Fruit fly (Drosophila melanogaster) whole organism, embryonic: ENCODE measurements around the gene CG10089.

Experiments used
- BEAF-32 ChIP-seq: fragments of 200-800 bp; sonication (Bioruptor generic); optimal IDR thresholded peaks from 3 replicates; lab custom pipeline; 2017; ENCODE audit warnings: missing biosample characterization, missing genetic modification characterization, mild to moderate bottlenecking, moderate library complexity, missing genetic modification reagents
- CG11085 ChIP-seq: fragments of 200-800 bp; sonication (Bioruptor generic); IDR thresholded peaks from 2 replicates; pipeline ENCODE4 v1.3.6; 2022; ENCODE audit warnings: missing biosample characterization, missing genetic modification characterization
- CG11247 ChIP-seq: fragments of 200-800 bp; sonication (Bioruptor generic); IDR thresholded peaks from 2 replicates; pipeline ENCODE4 v1.3.6; 2022; ENCODE audit warnings: missing biosample characterization, missing genetic modification characterization
- CG11398 ChIP-seq: fragments of 200-800 bp; sonication (Bioruptor generic); optimal IDR thresholded peaks from 2 replicates; lab custom pipeline; 2016; ENCODE audit warnings: missing biosample characterization, missing genetic modification characterization
- CG14710 ChIP-seq: fragments of 200-800 bp; sonication (Bioruptor generic); optimal IDR thresholded peaks from 3 replicates; lab custom pipeline; 2019; ENCODE audit warnings: missing biosample characterization, mild to moderate bottlenecking, missing genetic modification characterization, moderate library complexity
- CG15514 ChIP-seq: fragments of 200-800 bp; sonication (Bioruptor generic); optimal IDR thresholded peaks from 3 replicates; lab custom pipeline; 2017; ENCODE audit warnings: missing biosample characterization, missing genetic modification characterization, mild to moderate bottlenecking, moderate library complexity, missing genetic modification reagents
- CG15601 ChIP-seq: fragments of 200-800 bp; sonication (Bioruptor generic); optimal IDR thresholded peaks from 3 replicates; lab custom pipeline; 2019; ENCODE audit warnings: missing biosample characterization, mild to moderate bottlenecking, missing genetic modification characterization, moderate library complexity
- CG17186 ChIP-seq: fragments of 200-800 bp; sonication (Bioruptor generic); optimal IDR thresholded peaks from 3 replicates; lab custom pipeline; 2017; ENCODE audit warnings: missing biosample characterization, missing genetic modification reagents, missing genetic modification characterization
- CG2116 ChIP-seq: fragments of 200-800 bp; sonication (Bioruptor generic); optimal IDR thresholded peaks from 3 replicates; lab custom pipeline; 2018; ENCODE audit warnings: missing biosample characterization, mild to moderate bottlenecking, missing genetic modification characterization
- CG2712 ChIP-seq: fragments of 200-800 bp; optimal IDR thresholded peaks from 3 replicates; lab custom pipeline; 2019; ENCODE audit warnings: missing biosample characterization, mild to moderate bottlenecking, missing genetic modification characterization, moderate library complexity
- CG3281 ChIP-seq: fragments of 200-800 bp; sonication (Bioruptor generic); optimal IDR thresholded peaks from 3 replicates; lab custom pipeline; 2017; ENCODE audit warnings: missing biosample characterization, mild to moderate bottlenecking, missing genetic modification characterization
- CG3726 ChIP-seq: fragments of 200-800 bp; sonication (Bioruptor generic); IDR thresholded peaks from 3 replicates; pipeline ENCODE4, ENCODE4 v1.3.6; 2022; ENCODE audit warnings: missing biosample characterization, missing genetic modification characterization
- CG3847 ChIP-seq: fragments of 200-800 bp; sonication (Bioruptor generic); IDR thresholded peaks from 2 replicates; pipeline ENCODE4 v1.3.6; 2022; ENCODE audit warnings: missing biosample characterization, missing genetic modification characterization
- CG4328 ChIP-seq: fragments of 200-800 bp; sonication (Bioruptor generic); optimal IDR thresholded peaks from 3 replicates; lab custom pipeline; 2017; ENCODE audit warnings: missing biosample characterization, missing genetic modification reagents, missing genetic modification characterization
- CG4707 ChIP-seq: fragments of 200-800 bp; sonication (Bioruptor generic); optimal IDR thresholded peaks from 2 replicates; lab custom pipeline; 2018; ENCODE audit warnings: missing biosample characterization, mild to moderate bottlenecking, missing genetic modification characterization, moderate library complexity
- CG5180 ChIP-seq: fragments of 200-800 bp; sonication (Bioruptor generic); optimal IDR thresholded peaks from 3 replicates; lab custom pipeline; 2017; ENCODE audit warnings: missing biosample characterization, missing genetic modification characterization, mild to moderate bottlenecking, moderate library complexity, missing genetic modification reagents
- CG6791 ChIP-seq: fragments of 200-800 bp; sonication (Bioruptor generic); IDR thresholded peaks from 3 replicates; pipeline ENCODE4 v1.3.6; 2022; ENCODE audit warnings: missing biosample characterization, missing genetic modification characterization; ENCODE audit not compliant: partially characterized antibody
- CG8388 ChIP-seq: fragments of 200-800 bp; sonication (Bioruptor generic); optimal IDR thresholded peaks from 2 replicates; lab custom pipeline; 2019; ENCODE audit warnings: missing biosample characterization, mild to moderate bottlenecking, missing genetic modification characterization, moderate library complexity
- CG9797 ChIP-seq: fragments of 200-800 bp; sonication (Bioruptor generic); optimal IDR thresholded peaks from 3 replicates; lab custom pipeline; 2018; ENCODE audit warnings: missing biosample characterization, mild to moderate bottlenecking, missing genetic modification characterization
- CTCF ChIP-seq: fragments of 200-800 bp; sonication (Bioruptor generic); optimal IDR thresholded peaks from 2 replicates; lab custom pipeline; 2017; ENCODE audit warnings: missing biosample characterization, mild to moderate bottlenecking, missing genetic modification characterization, moderate library complexity
- CoRest ChIP-seq: fragments of 200-800 bp; sonication (Bioruptor generic); optimal IDR thresholded peaks from 3 replicates; lab custom pipeline; 2018; ENCODE audit warnings: missing biosample characterization, mild to moderate bottlenecking, missing genetic modification characterization, moderate library complexity
- Dp ChIP-seq: fragments of 200-800 bp; sonication (Bioruptor generic); optimal IDR thresholded peaks from 2 replicates; lab custom pipeline; 2018; ENCODE audit warnings: missing biosample characterization, mild to moderate bottlenecking, missing genetic modification characterization, moderate library complexity
- Drgx ChIP-seq: fragments of 200-800 bp; sonication (Bioruptor generic); IDR thresholded peaks from 2 replicates; pipeline ENCODE4 v1.3.6; 2022; ENCODE audit warnings: missing biosample characterization, missing genetic modification characterization
- Fer2 ChIP-seq: fragments of 200-800 bp; sonication (Bioruptor generic); optimal IDR thresholded peaks from 2 replicates; lab custom pipeline; 2018; ENCODE audit warnings: missing biosample characterization, mild to moderate bottlenecking, missing genetic modification characterization, moderate library complexity
- HLHmδ ChIP-seq: fragments of 200-800 bp; sonication (Bioruptor generic); optimal IDR thresholded peaks from 2 replicates; lab custom pipeline; 2018; ENCODE audit warnings: missing biosample characterization, mild to moderate bottlenecking, missing genetic modification characterization, moderate library complexity
- MBD-R2 ChIP-seq: fragments of 200-800 bp; sonication (Bioruptor generic); IDR thresholded peaks from 2 replicates; pipeline ENCODE4 v1.3.6; 2022; ENCODE audit warnings: missing biosample characterization, missing genetic modification characterization
- MESR4 ChIP-seq: fragments of 200-800 bp; sonication (Bioruptor generic); optimal IDR thresholded peaks from 2 replicates; lab custom pipeline; 2018; ENCODE audit warnings: missing biosample characterization, mild to moderate bottlenecking, missing genetic modification characterization, moderate library complexity
- Scr ChIP-seq: fragments of 200-800 bp; sonication (Bioruptor generic); IDR thresholded peaks from 2 replicates; pipeline ENCODE4 v1.3.6; 2022; ENCODE audit warnings: missing biosample characterization, missing genetic modification characterization; ENCODE audit not compliant: partially characterized antibody
- bowl ChIP-seq: fragments of 200-800 bp; sonication (Bioruptor generic); IDR thresholded peaks from 2 replicates; pipeline ENCODE4 v1.3.6; 2022; ENCODE audit warnings: missing biosample characterization, missing genetic modification characterization
- bsh ChIP-seq, 2 experiments: fragments of 200-800 bp; sonication (Bioruptor generic); optimal IDR thresholded peaks; 2 replicates each; lab custom pipeline; 2017 to 2018; ENCODE audit warnings: mild to moderate bottlenecking in 2 of 2, missing biosample characterization in 2 of 2, missing genetic modification characterization in 2 of 2, moderate library complexity in 1 of 2
- ci ChIP-seq: fragments of 200-800 bp; sonication (Bioruptor generic); IDR thresholded peaks from 3 replicates; pipeline ENCODE4 v1.3.6; 2022; ENCODE audit warnings: missing biosample characterization, missing genetic modification characterization
- crp ChIP-seq, 2 experiments: fragments of 200-800 bp; sonication (Bioruptor generic); optimal IDR thresholded peaks; 2 replicates in 1 of 2; 3 replicates in 1 of 2; lab custom pipeline; 2017; ENCODE audit warnings: missing biosample characterization in 2 of 2, missing genetic modification characterization in 2 of 2, mild to moderate bottlenecking in 1 of 2, moderate library complexity in 1 of 2
- ewg ChIP-seq: fragments of 200-800 bp; sonication (Bioruptor generic); optimal IDR thresholded peaks from 3 replicates; lab custom pipeline; 2017; ENCODE audit warnings: mild to moderate bottlenecking, missing biosample characterization, missing genetic modification reagents, missing genetic modification characterization
- gem ChIP-seq: fragments of 200-800 bp; sonication (Bioruptor generic); optimal IDR thresholded peaks from 2 replicates; lab custom pipeline; 2019; ENCODE audit warnings: missing biosample characterization, mild to moderate bottlenecking, missing genetic modification characterization, moderate library complexity
- gfzf ChIP-seq: fragments of 200-800 bp; sonication (Bioruptor generic); optimal IDR thresholded peaks from 2 replicates; lab custom pipeline; 2016; ENCODE audit warnings: missing biosample characterization, mild to moderate bottlenecking, missing genetic modification characterization, moderate library complexity
- grn ChIP-seq: fragments of 200-800 bp; sonication (Bioruptor generic); optimal IDR thresholded peaks from 3 replicates; lab custom pipeline; 2017; ENCODE audit warnings: missing biosample characterization, missing genetic modification characterization
- her ChIP-seq: fragments of 200-800 bp; sonication (Bioruptor generic); optimal IDR thresholded peaks from 2 replicates; lab custom pipeline; 2016; ENCODE audit warnings: missing biosample characterization, missing genetic modification characterization
- lov ChIP-seq, 2 experiments: fragments of 200-800 bp in 1 of 2; fragments of >200 bp in 1 of 2; sonication (Bioruptor generic) in 1 of 2; IDR thresholded peaks in 1 of 2; optimal IDR thresholded peaks in 1 of 2; 2 replicates in 1 of 2; 3 replicates in 1 of 2; pipeline versions ENCODE4 v1.3.6 to Lab custom; 2017 to 2022; ENCODE audit warnings: missing biosample characterization in 1 of 2, missing genetic modification characterization in 1 of 2
- nmo ChIP-seq: fragments of 200-800 bp; sonication (Bioruptor generic); optimal IDR thresholded peaks from 2 replicates; lab custom pipeline; 2018; ENCODE audit warnings: missing biosample characterization, mild to moderate bottlenecking, missing genetic modification characterization, moderate library complexity
- nom ChIP-seq: fragments of 200-800 bp; sonication (Bioruptor generic); optimal IDR thresholded peaks from 2 replicates; lab custom pipeline; 2017; ENCODE audit warnings: missing biosample characterization, missing genetic modification characterization, mild to moderate bottlenecking, moderate library complexity, missing genetic modification reagents
- phol ChIP-seq: fragments of 200-800 bp; sonication (Bioruptor generic); optimal IDR thresholded peaks from 3 replicates; lab custom pipeline; 2018; ENCODE audit warnings: missing biosample characterization, mild to moderate bottlenecking, missing genetic modification characterization, moderate library complexity
- pzg ChIP-seq: fragments of 200-800 bp; sonication (Bioruptor generic); optimal IDR thresholded peaks from 3 replicates; lab custom pipeline; 2018; ENCODE audit warnings: missing biosample characterization, mild to moderate bottlenecking, missing genetic modification characterization, moderate library complexity
- row ChIP-seq: fragments of 200-800 bp; sonication (Bioruptor generic); IDR thresholded peaks from 3 replicates; pipeline ENCODE4 v1.3.6; 2022; ENCODE audit warnings: missing biosample characterization, missing genetic modification characterization
- sqz ChIP-seq: fragments of 200-800 bp; sonication (Bioruptor generic); optimal IDR thresholded peaks from 3 replicates; lab custom pipeline; 2018; ENCODE audit warnings: missing biosample characterization, mild to moderate bottlenecking, missing genetic modification characterization
- stwl ChIP-seq: fragments of 200-800 bp; sonication (Bioruptor generic); optimal IDR thresholded peaks from 3 replicates; lab custom pipeline; 2018; ENCODE audit warnings: missing biosample characterization, mild to moderate bottlenecking, missing genetic modification characterization, moderate library complexity
- tna ChIP-seq: fragments of 200-800 bp; sonication (Bioruptor generic); IDR thresholded peaks from 2 replicates; pipeline ENCODE4 v1.3.6; 2022; ENCODE audit warnings: missing biosample characterization, missing genetic modification characterization; ENCODE audit not compliant: partially characterized antibody
- vnd ChIP-seq: fragments of 200-800 bp; sonication (Bioruptor generic); IDR thresholded peaks from 3 replicates; pipeline ENCODE4 v1.3.6; 2022; ENCODE audit warnings: missing biosample characterization, missing genetic modification characterization; ENCODE audit not compliant: partially characterized antibody
- wdn ChIP-seq: fragments of 200-800 bp; sonication (Bioruptor generic); IDR thresholded peaks from 2 replicates; pipeline ENCODE4 v1.3.6; 2022; ENCODE audit warnings: missing biosample characterization, missing genetic modification characterization
- wor ChIP-seq: fragments of 200-800 bp; sonication (Bioruptor generic); IDR thresholded peaks from 2 replicates; pipeline ENCODE4 v1.3.6; 2022; ENCODE audit warnings: missing biosample characterization, missing genetic modification characterization

CG10089 gene

dm6 chr3L:13442400-13442799 lies 32.2 kb downstream of the CG10089 start, which contains the start of gene cmb (continued):
- TF ChIP-seq grn (GFP tag; lab: Kevin White, UChicago) (no peak), wor (GFP tag; lab: Robert Waterston, UW) (no peak), CG11398 (GFP tag; lab: Kevin White, UChicago) (no peak), Dp (GFP tag; lab: Kevin White, UChicago) (peak; percentile 75), CG15514 (GFP tag; lab: Kevin White, UChicago) (peak; percentile 46), CG11085 (GFP tag; lab: Robert Waterston, UW) (no peak), CG3847 (GFP tag; lab: Robert Waterston, UW) (no peak), her (GFP tag; lab: Kevin White, UChicago) (no peak), CG5180 (no peak), CG2712 (tag; lab: Kevin White, UChicago) (peak; percentile 47), Fer2 (tag; lab: Kevin White, UChicago) (no peak), tna (no peak), CG11247 (GFP tag; lab: Robert Waterston, UW) (no peak), stwl (tag; lab: Kevin White, UChicago) (peak; percentile 89), CG6791 (no peak), bowl (GFP tag; lab: Robert Waterston, UW) (no peak), gem (tag; lab: Kevin White, UChicago) (no peak), Scr (GFP tag; lab: Robert Waterston, UW) (0 out of 2 replicates have a peak, but pooled peaks have one; percentile 16), pzg (GFP tag; lab: Kevin White, UChicago) (peak; percentile 46), CG4328 (GFP tag; lab: Kevin White, UChicago) (no peak), ewg (GFP tag; lab: Kevin White, UChicago) (peak; percentile 60), nom (GFP tag; lab: Kevin White, UChicago) (peak; percentile 93), Drgx (GFP tag; lab: Robert Waterston, UW) (peak; percentile 90), phol (tag; lab: Kevin White, UChicago) (peak; percentile 27), HLHmδ (GFP tag; lab: Kevin White, UChicago) (no peak), crp (GFP tag; optimal IDR thresholded peaks at IDR 0.05; lab: Kevin White, UChicago) (peak; percentile 61 to 94), lov (optimal IDR thresholded peaks at IDR 0.05; lab: Kevin White, UChicago) (no peak), lov (GFP tag; IDR thresholded peaks at IDR 0.05; lab: Robert Waterston, UW) (no peak), CG15601 (tag; lab: Kevin White, UChicago) (no peak), CG3281 (peak; percentile 52), CG4707 (GFP tag; lab: Kevin White, UChicago) (no peak), CG9797 (peak; percentile 69), wdn (GFP tag; lab: Robert Waterston, UW) (no peak), CG8388 (no peak), CoRest (peak; percentile 18), ci (GFP tag; lab: Robert Waterston, UW) (no peak), BEAF-32 (GFP tag; lab: Kevin White, UChicago) (peak; percentile 15), MESR4 (GFP tag; lab: Kevin White, UChicago) (peak; percentile 42), nmo (GFP tag; lab: Kevin White, UChicago) (peak; percentile 8), row (GFP tag; lab: Robert Waterston, UW) (peak; percentile 38; the same call in 1 of the 3 replicates), vnd (no peak), CTCF (GFP tag; lab: Kevin White, UChicago) (peak; percentile 43), sqz (GFP tag; lab: Kevin White, UChicago) (peak; percentile 88), CG17186 (GFP tag; lab: Kevin White, UChicago) (peak; percentile 26), bsh (GFP tag; optimal IDR thresholded peaks at IDR 0.05; lab: Kevin White, UChicago) (peak in 1 of 2 experiments; percentile 95), CG14710 (tag; lab: Kevin White, UChicago) (peak; percentile 76), gfzf (GFP tag; lab: Kevin White, UChicago) (peak; percentile 55), CG3726 (GFP tag; lab: Robert Waterston, UW) (no peak), CG2116 (GFP tag; lab: Kevin White, UChicago) (peak; percentile 18), MBD-R2 (GFP tag; lab: Robert Waterston, UW) (peak; percentile 96)
